Fruit fly (Drosophila melanogaster) whole organism, embryonic: Measurements from ENCODE around the gene CG16995.

ENCODE experiments used
- B-H1 ChIP-seq: fragments of 200-800 bp; sonication (Bioruptor generic); IDR thresholded peaks from 3 replicates; pipeline ENCODE4 v1.3.6; 2022; ENCODE audit warnings: missing biosample characterization, missing genetic modification characterization
- BEAF-32 ChIP-seq: fragments of 200-800 bp; sonication (Bioruptor generic); optimal IDR thresholded peaks from 3 replicates; lab custom pipeline; 2017; ENCODE audit warnings: missing biosample characterization, missing genetic modification characterization, mild to moderate bottlenecking, moderate library complexity, missing genetic modification reagents
- CG11093 ChIP-seq: fragments of 200-800 bp; sonication (Bioruptor generic); IDR thresholded peaks from 3 replicates; pipeline ENCODE4 v1.3.6; 2022; ENCODE audit warnings: missing biosample characterization, missing genetic modification characterization
- CG17829 ChIP-seq: fragments of 200-800 bp; optimal IDR thresholded peaks from 2 replicates; lab custom pipeline; 2019; ENCODE audit warnings: missing biosample characterization, mild to moderate bottlenecking, missing genetic modification characterization, moderate library complexity
- CG3163 ChIP-seq: fragments of 200-800 bp; sonication (Bioruptor generic); optimal IDR thresholded peaks from 3 replicates; lab custom pipeline; 2016; ENCODE audit warnings: missing biosample characterization, missing genetic modification characterization
- Dll ChIP-seq: fragments of 200-800 bp; sonication (Bioruptor generic); IDR thresholded peaks from 4 replicates; pipeline ENCODE4 v1.3.6; 2022; ENCODE audit warnings: missing biosample characterization, missing genetic modification characterization; ENCODE audit not compliant: partially characterized antibody
- NFAT ChIP-seq: fragments of 200-800 bp; sonication (Bioruptor generic); IDR thresholded peaks from 2 replicates; pipeline ENCODE4 v1.3.6; 2022; ENCODE audit warnings: missing biosample characterization, missing genetic modification characterization
- aop ChIP-seq: fragments of 200-800 bp; sonication (Bioruptor generic); IDR thresholded peaks from 2 replicates; pipeline ENCODE4 v1.3.6; 2022; ENCODE audit warnings: missing biosample characterization, missing genetic modification characterization
- ci ChIP-seq: fragments of 200-800 bp; sonication (Bioruptor generic); IDR thresholded peaks from 3 replicates; pipeline ENCODE4 v1.3.6; 2022; ENCODE audit warnings: missing biosample characterization, missing genetic modification characterization
- dm ChIP-seq: fragments of 200-800 bp; sonication (Bioruptor generic); optimal IDR thresholded peaks from 3 replicates; lab custom pipeline; 2016; ENCODE audit warnings: missing biosample characterization, missing genetic modification characterization
- schlank ChIP-seq: fragments of 200-800 bp; sonication (Bioruptor generic); optimal IDR thresholded peaks from 2 replicates; lab custom pipeline; 2018; ENCODE audit warnings: missing biosample characterization, mild to moderate bottlenecking, missing genetic modification characterization
- ssp ChIP-seq: fragments of 200-800 bp; sonication (Bioruptor generic); IDR thresholded peaks from 2 replicates; pipeline ENCODE4 v1.3.6; 2022; ENCODE audit warnings: missing biosample characterization, missing genetic modification characterization

DNA sequence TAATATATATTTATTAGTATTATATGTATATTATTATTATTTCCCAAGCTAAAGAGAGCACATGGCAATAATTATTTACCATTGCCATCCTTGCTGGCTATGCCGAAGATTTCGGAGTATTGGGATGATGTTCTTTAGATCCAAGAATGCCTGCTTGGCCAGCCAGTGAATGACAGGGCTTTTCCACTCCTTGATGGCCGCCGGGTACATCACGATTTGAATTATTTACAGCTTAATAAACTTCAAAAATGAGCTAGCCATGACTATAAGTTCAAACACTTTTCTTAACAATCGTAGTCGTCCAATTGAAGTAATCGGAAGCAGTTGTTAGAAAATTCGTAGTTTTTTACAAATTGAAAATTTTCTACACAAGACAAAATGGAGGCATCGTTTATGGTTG, 7.9 kb upstream of the CG16995 start, which contains the start of gene CG31949:
- TF ChIP-seq aop (GFP tag; lab: Robert Waterston, UW) = no peak
- TF ChIP-seq CG3163 = no peak
- no peak for TF ChIP-seq ci (GFP tag; lab: Robert Waterston, UW)
- no peak for TF ChIP-seq CG11093 (GFP tag; lab: Robert Waterston, UW)
- no peak for TF ChIP-seq Dll (GFP tag; lab: Robert Waterston, UW)
- TF ChIP-seq NFAT (GFP tag; lab: Robert Waterston, UW) = no peak
- no peak for TF ChIP-seq BEAF-32 (GFP tag; lab: Kevin White, UChicago)
- no peak for TF ChIP-seq CG17829
- no peak for TF ChIP-seq dm (GFP tag; lab: Kevin White, UChicago)
- no peak for TF ChIP-seq schlank (tag; lab: Kevin White, UChicago)
- TF ChIP-seq B-H1 = no peak
- TF ChIP-seq ssp = no peak
